Fruit fly (Drosophila melanogaster): ENCODE results near the gene CG13855.
A peak's percentile ranks its signal among the peaks of the same experiment; 100 is the strongest.

Gene CG13855

dm6 chr3R:22405639-22406038 is at the start of gene CG13855:
Gene CG13855, plus strand, starts transcription at chr3R:22405939.
- TF ChIP-seq sv (GFP tag; optimal IDR thresholded peaks at IDR 0.05) (no peak), Jra (GFP tag; optimal IDR thresholded peaks at IDR 0.05) (no peak), Hr78 (GFP tag; optimal IDR thresholded peaks at IDR 0.05) (no peak), dmrt93B (GFP tag; optimal IDR thresholded peaks at IDR 0.05) (no peak), lola (GFP tag; optimal IDR thresholded peaks at IDR 0.05) (no peak), CG32264 (GFP tag; optimal IDR thresholded peaks at IDR 0.05) (no peak), woc (GFP tag; optimal IDR thresholded peaks at IDR 0.05) (no peak)

dm6 chr3R:22356464-22357410 is 49.0 kb upstream of the CG13855 start, which contains the start of gene Sar1:
Gene Sar1, plus strand, starts transcription at chr3R:22356685.
- TF ChIP-seq GATAd (GFP tag; optimal IDR thresholded peaks at IDR 0.05) (no peak), Myc (optimal IDR thresholded peaks at IDR 0.05) (peak; percentile 10), CrebA (GFP tag; optimal IDR thresholded peaks at IDR 0.05; ENCODE audit: borderline replicate concordance) (no peak), foxo (GFP tag; optimal IDR thresholded peaks at IDR 0.05) (peak in 1 of 2 experiments; percentile 34), h (GFP tag; optimal IDR thresholded peaks at IDR 0.05) (peak; percentile 30), HLH106 (tag; optimal IDR thresholded peaks at IDR 0.05) (peak; percentile 31), br (GFP tag; optimal IDR thresholded peaks at IDR 0.05) (peak; percentile 10), Rel (GFP tag; optimal IDR thresholded peaks at IDR 0.05) (no peak), Rel (tag; optimal IDR thresholded peaks at IDR 0.05) (no peak), N (GFP tag; optimal IDR thresholded peaks at IDR 0.05) (peak; percentile 30), Vsx2 (GFP tag; optimal IDR thresholded peaks at IDR 0.05; ENCODE audit: partially characterized antibody) (peak; percentile 82)

DNA sequence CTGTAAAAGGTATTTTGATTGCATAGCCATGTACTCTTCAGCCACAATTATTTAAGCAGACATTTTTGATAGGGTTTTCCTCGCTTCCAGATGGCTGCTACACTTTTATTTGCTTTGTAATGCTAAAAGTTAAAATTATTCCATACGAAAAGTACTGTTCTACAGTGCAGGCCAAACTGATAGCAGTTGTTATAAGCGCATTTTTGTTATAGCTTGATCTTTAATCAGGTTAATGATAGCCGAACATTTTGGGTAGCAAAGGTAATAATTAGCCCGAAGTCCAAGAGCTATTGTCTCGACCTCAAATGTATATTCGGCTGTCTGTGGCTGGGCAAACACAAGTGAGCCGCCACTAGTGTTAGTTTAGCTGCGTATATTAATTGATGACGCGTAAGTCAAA is 47.8 kb upstream of the CG13855 start:
- no peak for TF ChIP-seq Hr83 (GFP tag; optimal IDR thresholded peaks at IDR 0.05; ENCODE audit: poor library complexity, severe bottlenecking)
- TF ChIP-seq foxo (GFP tag; optimal IDR thresholded peaks at IDR 0.05) = peak in 1 of 2 experiments; percentile 14
- peak; percentile 2 for TF ChIP-seq psq (GFP tag; optimal IDR thresholded peaks at IDR 0.05)
- TF ChIP-seq Hnf4 (GFP tag; optimal IDR thresholded peaks at IDR 0.05) = peak; percentile 14
- TF ChIP-seq jim (GFP tag; optimal IDR thresholded peaks at IDR 0.05) = no peak
- TF ChIP-seq Vsx2 (GFP tag; optimal IDR thresholded peaks at IDR 0.05; ENCODE audit: partially characterized antibody) = no peak
- TF ChIP-seq OdsH (GFP tag; optimal IDR thresholded peaks at IDR 0.05) = no peak
- TF ChIP-seq h (GFP tag; optimal IDR thresholded peaks at IDR 0.05) = peak; percentile 18

DNA sequence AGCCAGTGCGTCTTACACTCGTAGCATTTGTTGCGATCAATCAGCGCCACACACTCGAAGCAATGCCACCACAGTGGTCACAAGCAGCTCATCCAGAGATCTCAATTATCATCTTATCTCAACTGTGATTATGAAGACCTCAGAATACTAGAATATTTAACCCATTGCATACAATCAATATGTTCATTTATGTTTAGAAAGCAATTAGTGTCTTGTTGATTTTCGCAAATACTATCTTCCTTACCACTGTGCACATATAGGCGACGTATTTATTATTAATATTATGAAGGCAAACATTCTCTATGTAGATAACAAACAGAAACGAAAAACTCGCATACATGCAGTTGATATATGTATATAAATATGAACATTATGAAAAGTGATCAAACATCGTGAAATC is 46.9 kb upstream of the CG13855 start:
- peak; percentile 50 for TF ChIP-seq Sp1 (GFP tag; optimal IDR thresholded peaks at IDR 0.05)
- TF ChIP-seq fru (GFP tag; optimal IDR thresholded peaks at IDR 0.05) = peak; percentile 80
- TF ChIP-seq Hr83 (GFP tag; optimal IDR thresholded peaks at IDR 0.05; ENCODE audit: poor library complexity, severe bottlenecking) = no peak
- peak; percentile 68 for TF ChIP-seq Jra (GFP tag; optimal IDR thresholded peaks at IDR 0.05)
- peak; percentile 92 for TF ChIP-seq h (GFP tag; optimal IDR thresholded peaks at IDR 0.05)
- TF ChIP-seq jim (GFP tag; optimal IDR thresholded peaks at IDR 0.05) = no peak
- peak; percentile 23 for TF ChIP-seq CG32264 (GFP tag; optimal IDR thresholded peaks at IDR 0.05)
- TF ChIP-seq Abd-B (GFP tag; optimal IDR thresholded peaks at IDR 0.05) = no peak
- no peak for TF ChIP-seq GATAd (GFP tag; optimal IDR thresholded peaks at IDR 0.05)
- TF ChIP-seq dsf (GFP tag; optimal IDR thresholded peaks at IDR 0.05; ENCODE audit: borderline replicate concordance) = no peak
- TF ChIP-seq woc (GFP tag; optimal IDR thresholded peaks at IDR 0.05) = peak; percentile 27
- TF ChIP-seq Hr78 (GFP tag; optimal IDR thresholded peaks at IDR 0.05) = no peak
- TF ChIP-seq Myc (optimal IDR thresholded peaks at IDR 0.05) = no peak
- TF ChIP-seq Vsx2 (GFP tag; optimal IDR thresholded peaks at IDR 0.05; ENCODE audit: partially characterized antibody) = no peak
- TF ChIP-seq tai (GFP tag; optimal IDR thresholded peaks at IDR 0.05) = no peak
- TF ChIP-seq Rel (GFP tag; optimal IDR thresholded peaks at IDR 0.05) = peak; percentile 46
- TF ChIP-seq Rel (tag; optimal IDR thresholded peaks at IDR 0.05) = peak; percentile 24
- TF ChIP-seq sage (GFP tag; optimal IDR thresholded peaks at IDR 0.05) = peak; percentile 60
- peak; percentile 61 for TF ChIP-seq HLH106 (tag; optimal IDR thresholded peaks at IDR 0.05)
- TF ChIP-seq Dfd (GFP tag; optimal IDR thresholded peaks at IDR 0.05) = no peak
- peak; percentile 63 for TF ChIP-seq Mio (GFP tag; optimal IDR thresholded peaks at IDR 0.05)
- peak; percentile 89 for TF ChIP-seq ey (GFP tag; optimal IDR thresholded peaks at IDR 0.05)
- TF ChIP-seq Hnf4 (GFP tag; optimal IDR thresholded peaks at IDR 0.05) = peak; percentile 77
- TF ChIP-seq brk (GFP tag; optimal IDR thresholded peaks at IDR 0.05) = peak; percentile 85
- no peak for TF ChIP-seq N (GFP tag; optimal IDR thresholded peaks at IDR 0.05)
- no peak for TF ChIP-seq lola (GFP tag; optimal IDR thresholded peaks at IDR 0.05)
- TF ChIP-seq Dif (GFP tag; optimal IDR thresholded peaks at IDR 0.05; ENCODE audit: partially characterized antibody) = no peak
- no peak for TF ChIP-seq dl (GFP tag; optimal IDR thresholded peaks at IDR 0.05; ENCODE audit: insufficient read depth in 1 of 2, partially characterized antibody in 2 of 2)
- TF ChIP-seq foxo (GFP tag; optimal IDR thresholded peaks at IDR 0.05) = peak in 1 of 2 experiments; percentile 85
- no peak for TF ChIP-seq pan (optimal IDR thresholded peaks at IDR 0.05)
- peak; percentile 15 for TF ChIP-seq dmrt93B (GFP tag; optimal IDR thresholded peaks at IDR 0.05)
- no peak for TF ChIP-seq CG9705 (GFP tag; optimal IDR thresholded peaks at IDR 0.05)
- no peak for TF ChIP-seq usp (GFP tag; optimal IDR thresholded peaks at IDR 0.05)
- TF ChIP-seq rgr (GFP tag; optimal IDR thresholded peaks at IDR 0.05) = peak; percentile 94
- peak; percentile 72 for TF ChIP-seq psq (GFP tag; optimal IDR thresholded peaks at IDR 0.05)
- TF ChIP-seq CrebA (GFP tag; optimal IDR thresholded peaks at IDR 0.05; ENCODE audit: borderline replicate concordance) = no peak
- peak; percentile 79 for TF ChIP-seq br (GFP tag; optimal IDR thresholded peaks at IDR 0.05)
